Fruit fly (Drosophila melanogaster): ENCODE data around the gene nerfin-1.

The nerfin-1 gene

dm6 chr3L:907673-908323, 1.1 kb upstream of the nerfin-1 start (continued):
- TF ChIP-seq vvl (GFP tag; IDR thresholded peaks at IDR 0.05) (peak; percentile 37; the same call in 1 of the 2 replicates), ATbp (GFP tag; optimal IDR thresholded peaks at IDR 0.05) (peak; percentile 22), CG7928 (GFP tag; optimal IDR thresholded peaks at IDR 0.05) (no peak), HLHmδ (GFP tag; optimal IDR thresholded peaks at IDR 0.05) (no peak), CG12391 (tag; optimal IDR thresholded peaks at IDR 0.05) (peak; percentile 48), Ravus (GFP tag; IDR thresholded peaks at IDR 0.05) (no peak), sna (GFP tag; IDR thresholded peaks at IDR 0.05; ENCODE audit: partially characterized antibody) (no peak), B-H2 (GFP tag; optimal IDR thresholded peaks at IDR 0.05) (no peak), Eip74EF (GFP tag; optimal IDR thresholded peaks at IDR 0.05) (no peak), D19A (tag; optimal IDR thresholded peaks at IDR 0.05) (peak; percentile 14), gro (GFP tag; optimal IDR thresholded peaks at IDR 0.05) (no peak), bigmax (GFP tag; optimal IDR thresholded peaks at IDR 0.05) (no peak), phol (tag; optimal IDR thresholded peaks at IDR 0.05) (peak; percentile 54), CG18262 (tag; optimal IDR thresholded peaks at IDR 0.05) (peak; percentile 49), tin (GFP tag; optimal IDR thresholded peaks at IDR 0.05) (no peak), bcd (GFP tag; optimal IDR thresholded peaks at IDR 0.05) (peak; percentile 22), CG18619 (GFP tag; optimal IDR thresholded peaks at IDR 0.05) (peak; percentile 2), kah (GFP tag; optimal IDR thresholded peaks at IDR 0.05) (no peak), Blimp-1 (GFP tag; optimal IDR thresholded peaks at IDR 0.05) (peak; percentile 47), CG7987 (GFP tag; optimal IDR thresholded peaks at IDR 0.05) (no peak), CG6654 (GFP tag; optimal IDR thresholded peaks at IDR 0.05) (no peak), CG9727 (GFP tag; optimal IDR thresholded peaks at IDR 0.05) (no peak), CG14667 (GFP tag; IDR thresholded peaks at IDR 0.05) (no peak), CG11504 (tag; optimal IDR thresholded peaks at IDR 0.05) (peak; percentile 52), gsb-n (tag; optimal IDR thresholded peaks at IDR 0.05) (peak; percentile 41), tup (GFP tag; optimal IDR thresholded peaks at IDR 0.05) (no peak), pb (GFP tag; optimal IDR thresholded peaks at IDR 0.05) (no peak), CG17612 (GFP tag; IDR thresholded peaks at IDR 0.05) (no peak), prd (optimal IDR thresholded peaks at IDR 0.05) (no peak), prd (GFP tag; IDR thresholded peaks at IDR 0.05) (peak; percentile 46; the same call in 2 of the 3 replicates), CG3065 (GFP tag; optimal IDR thresholded peaks at IDR 0.05) (no peak), jumu (GFP tag; optimal IDR thresholded peaks at IDR 0.05) (no peak), CG3838 (GFP tag; optimal IDR thresholded peaks at IDR 0.05) (no peak), seq (GFP tag; IDR thresholded peaks at IDR 0.05) (0 out of 2 replicates have a peak, but pooled peaks have one; percentile 30), nmo (GFP tag; optimal IDR thresholded peaks at IDR 0.05) (peak; percentile 25), vfl (GFP tag; optimal IDR thresholded peaks at IDR 0.05) (no peak), trem (tag; optimal IDR thresholded peaks at IDR 0.05) (no peak), CG15601 (tag; optimal IDR thresholded peaks at IDR 0.05) (peak; percentile 76), croc (GFP tag; conservative IDR thresholded peaks at IDR 0.05) (0 out of 3 replicates have a peak, but pooled peaks have one; percentile 17), Mrtf (GFP tag; IDR thresholded peaks at IDR 0.05) (no peak), CG13775 (GFP tag; optimal IDR thresholded peaks at IDR 0.05) (peak; percentile 14), PHDP (tag; optimal IDR thresholded peaks at IDR 0.05) (peak; percentile 5), Usf (GFP tag; optimal IDR thresholded peaks at IDR 0.05) (no peak), nerfin-1 (tag; optimal IDR thresholded peaks at IDR 0.05) (peak; percentile 88), HLH54F (GFP tag; optimal IDR thresholded peaks at IDR 0.05) (no peak), Hey (tag; optimal IDR thresholded peaks at IDR 0.05) (peak; percentile 76), CG2875 (GFP tag; optimal IDR thresholded peaks at IDR 0.05) (peak; percentile 33), gcm (GFP tag; optimal IDR thresholded peaks at IDR 0.05) (peak; percentile 3), CoRest (tag; optimal IDR thresholded peaks at IDR 0.05) (peak; percentile 32)

Data from whole organism, embryonic.